Fruit fly (Drosophila melanogaster) whole organism, embryonic: ENCODE measurements around the gene Cad99C.

Experiments
- Abd-B ChIP-seq: fragments of 200-800 bp; sonication (Bioruptor generic); optimal IDR thresholded peaks from 2 replicates; lab custom pipeline; 2018; ENCODE audit warnings: missing biosample characterization, mild to moderate bottlenecking, missing genetic modification characterization, moderate library complexity
- Adf1 ChIP-seq: fragments of 200-800 bp; sonication (Bioruptor generic); IDR thresholded peaks from 2 replicates; pipeline ENCODE4 v1.3.6; 2022; ENCODE audit warnings: missing biosample characterization, missing genetic modification characterization
- Bgb ChIP-seq: fragments of 200-800 bp; sonication (Bioruptor generic); IDR thresholded peaks from 2 replicates; pipeline ENCODE4 v1.3.6; 2022; ENCODE audit warnings: missing biosample characterization, missing genetic modification characterization; ENCODE audit not compliant: partially characterized antibody
- Blimp-1 ChIP-seq: fragments of 200-800 bp; sonication (Bioruptor generic); optimal IDR thresholded peaks from 3 replicates; lab custom pipeline; 2018; ENCODE audit warnings: missing biosample characterization, missing genetic modification characterization, mild to moderate bottlenecking, moderate library complexity, missing genetic modification reagents
- CG10147 ChIP-seq: fragments of 200-800 bp; sonication (Bioruptor generic); optimal IDR thresholded peaks from 2 replicates; lab custom pipeline; 2019; ENCODE audit warnings: missing biosample characterization, mild to moderate bottlenecking, missing genetic modification characterization, moderate library complexity
- CG11560 ChIP-seq: fragments of 200-800 bp; sonication (Bioruptor generic); IDR thresholded peaks from 3 replicates; pipeline ENCODE4 v1.3.6; 2022; ENCODE audit warnings: missing biosample characterization, missing genetic modification characterization
- CG13624 ChIP-seq: fragments of 200-800 bp; sonication (Bioruptor generic); optimal IDR thresholded peaks from 2 replicates; lab custom pipeline; 2016; ENCODE audit warnings: missing biosample characterization, missing genetic modification characterization
- CG13894 ChIP-seq: fragments of 200-800 bp; sonication (Bioruptor generic); optimal IDR thresholded peaks from 3 replicates; lab custom pipeline; 2018; ENCODE audit warnings: missing biosample characterization, mild to moderate bottlenecking, missing genetic modification characterization, moderate library complexity
- CG14860 ChIP-seq: fragments of 200-800 bp; sonication (Bioruptor generic); IDR thresholded peaks from 3 replicates; pipeline ENCODE4 v1.3.6; 2022; ENCODE audit warnings: missing biosample characterization, missing genetic modification characterization; ENCODE audit not compliant: partially characterized antibody
- CG15073 ChIP-seq: fragments of 200-800 bp; sonication (Bioruptor generic); optimal IDR thresholded peaks from 2 replicates; lab custom pipeline; 2016; ENCODE audit warnings: missing biosample characterization, missing genetic modification characterization
- CG1603 ChIP-seq: fragments of 200-800 bp; sonication (Bioruptor generic); optimal IDR thresholded peaks from 2 replicates; lab custom pipeline; 2019; ENCODE audit warnings: missing biosample characterization, mild to moderate bottlenecking, missing genetic modification characterization, moderate library complexity
- CG17186 ChIP-seq: fragments of 200-800 bp; sonication (Bioruptor generic); optimal IDR thresholded peaks from 3 replicates; lab custom pipeline; 2017; ENCODE audit warnings: missing biosample characterization, missing genetic modification reagents, missing genetic modification characterization
- CG17802 ChIP-seq: fragments of 200-800 bp; sonication (Bioruptor generic); optimal IDR thresholded peaks from 2 replicates; lab custom pipeline; 2018; ENCODE audit warnings: missing biosample characterization, mild to moderate bottlenecking, missing genetic modification characterization, moderate library complexity
- CG18619 ChIP-seq: fragments of 200-800 bp; sonication (Bioruptor generic); optimal IDR thresholded peaks from 3 replicates; lab custom pipeline; 2017; ENCODE audit warnings: missing biosample characterization, mild to moderate bottlenecking, missing genetic modification characterization
- CG2120 ChIP-seq: fragments of 200-800 bp; sonication (Bioruptor generic); optimal IDR thresholded peaks from 3 replicates; lab custom pipeline; 2016; ENCODE audit warnings: missing biosample characterization, missing genetic modification characterization
- CG2678 ChIP-seq: fragments of 200-800 bp; sonication (Bioruptor generic); optimal IDR thresholded peaks from 3 replicates; lab custom pipeline; 2019; ENCODE audit warnings: missing biosample characterization, mild to moderate bottlenecking, missing genetic modification characterization, moderate library complexity
- CG31365 ChIP-seq: fragments of 200-800 bp; sonication (Bioruptor generic); optimal IDR thresholded peaks from 2 replicates; lab custom pipeline; 2018; ENCODE audit warnings: missing biosample characterization, mild to moderate bottlenecking, missing genetic modification characterization
- CG5180 ChIP-seq: fragments of 200-800 bp; sonication (Bioruptor generic); optimal IDR thresholded peaks from 3 replicates; lab custom pipeline; 2017; ENCODE audit warnings: missing biosample characterization, missing genetic modification characterization, mild to moderate bottlenecking, moderate library complexity, missing genetic modification reagents
- CG6683 ChIP-seq: fragments of 200-800 bp; sonication (Bioruptor generic); optimal IDR thresholded peaks from 2 replicates; lab custom pipeline; 2017; ENCODE audit warnings: missing biosample characterization, mild to moderate bottlenecking, missing genetic modification characterization, missing genetic modification reagents
- CG6813 ChIP-seq: fragments of 200-800 bp; sonication (Bioruptor generic); optimal IDR thresholded peaks from 2 replicates; lab custom pipeline; 2017; ENCODE audit warnings: missing biosample characterization, missing genetic modification characterization, mild to moderate bottlenecking, moderate library complexity, missing genetic modification reagents
- CG8089 ChIP-seq: fragments of 200-800 bp; sonication (Bioruptor generic); optimal IDR thresholded peaks from 3 replicates; lab custom pipeline; 2016; ENCODE audit warnings: missing biosample characterization, missing genetic modification characterization
- CG8924 ChIP-seq: fragments of 200-800 bp; optimal IDR thresholded peaks from 3 replicates; lab custom pipeline; 2019; ENCODE audit warnings: missing biosample characterization, mild to moderate bottlenecking, missing genetic modification characterization, moderate library complexity
- CG9932 ChIP-seq: fragments of 200-800 bp; sonication (Bioruptor generic); IDR thresholded peaks from 2 replicates; pipeline ENCODE4 v1.3.6; 2022; ENCODE audit warnings: missing biosample characterization, missing genetic modification characterization
- Chrac-16 ChIP-seq: fragments of 200-800 bp; sonication (Bioruptor generic); optimal IDR thresholded peaks from 3 replicates; lab custom pipeline; 2016; ENCODE audit warnings: missing biosample characterization, missing genetic modification characterization
- D ChIP-seq, 2 experiments: fragments of 200-800 bp in 1 of 2; fragments of >200 bp in 1 of 2; sonication (Bioruptor generic) in 1 of 2; optimal IDR thresholded peaks; 2 replicates in 1 of 2; 3 replicates in 1 of 2; lab custom pipeline; 2017; ENCODE audit warnings: mild to moderate bottlenecking in 1 of 2, missing biosample characterization in 1 of 2, missing genetic modification characterization in 1 of 2, missing genetic modification reagents in 1 of 2
- Ets97D ChIP-seq: fragments of 200-800 bp; sonication (Bioruptor generic); optimal IDR thresholded peaks from 3 replicates; lab custom pipeline; 2016; ENCODE audit warnings: missing biosample characterization, missing genetic modification characterization
- Fer3 ChIP-seq: fragments of 200-800 bp; sonication (Bioruptor generic); optimal IDR thresholded peaks from 2 replicates; lab custom pipeline; 2018; ENCODE audit warnings: missing biosample characterization, mild to moderate bottlenecking, missing genetic modification characterization, moderate library complexity
- H15 ChIP-seq: fragments of 200-800 bp; sonication (Bioruptor generic); IDR thresholded peaks from 3 replicates; pipeline ENCODE4 v1.3.6; 2022; ENCODE audit warnings: missing biosample characterization, missing genetic modification characterization
- HmgZ ChIP-seq: fragments of 200-800 bp; sonication (Bioruptor generic); optimal IDR thresholded peaks from 2 replicates; lab custom pipeline; 2018; ENCODE audit warnings: missing biosample characterization, mild to moderate bottlenecking, missing genetic modification characterization
- Lhr ChIP-seq: fragments of 200-800 bp; sonication (Bioruptor generic); optimal IDR thresholded peaks from 3 replicates; lab custom pipeline; 2017; ENCODE audit warnings: mild to moderate bottlenecking, missing biosample characterization, missing genetic modification reagents, missing genetic modification characterization
- Mad ChIP-seq: fragments of 200-800 bp; sonication (Bioruptor generic); optimal IDR thresholded peaks from 2 replicates; lab custom pipeline; 2016; ENCODE audit warnings: missing biosample characterization, missing genetic modification characterization
- NC2α ChIP-seq: fragments of 200-800 bp; sonication (Bioruptor generic); optimal IDR thresholded peaks from 2 replicates; lab custom pipeline; 2016; ENCODE audit warnings: missing biosample characterization, missing genetic modification characterization
- Sry-δ ChIP-seq: fragments of 200-800 bp; sonication (Bioruptor generic); optimal IDR thresholded peaks from 2 replicates; lab custom pipeline; 2016; ENCODE audit warnings: missing biosample characterization, missing genetic modification characterization
- ase ChIP-seq: fragments of 200-800 bp; sonication (Bioruptor generic); IDR thresholded peaks from 3 replicates; pipeline ENCODE4 v1.3.6; 2022; ENCODE audit warnings: missing biosample characterization, missing genetic modification characterization
- bbx ChIP-seq: fragments of 200-800 bp; sonication (Bioruptor generic); IDR thresholded peaks from 2 replicates; pipeline ENCODE4 v1.3.6; 2022; ENCODE audit warnings: missing biosample characterization, missing genetic modification characterization; ENCODE audit not compliant: partially characterized antibody
- corto ChIP-seq: fragments of 200-800 bp; sonication (Bioruptor generic); optimal IDR thresholded peaks from 2 replicates; lab custom pipeline; 2016; ENCODE audit warnings: missing biosample characterization, mild to moderate bottlenecking, missing genetic modification characterization, moderate library complexity
- dmrt11E ChIP-seq: fragments of 200-800 bp; sonication (Bioruptor generic); optimal IDR thresholded peaks from 3 replicates; lab custom pipeline; 2018; ENCODE audit warnings: missing biosample characterization, mild to moderate bottlenecking, missing genetic modification characterization, moderate library complexity
- ems ChIP-seq: fragments of 200-800 bp; sonication (Bioruptor generic); optimal IDR thresholded peaks from 3 replicates; lab custom pipeline; 2016; ENCODE audit warnings: missing biosample characterization, missing genetic modification characterization
- gcm2 ChIP-seq: fragments of 200-800 bp; sonication (Bioruptor generic); optimal IDR thresholded peaks from 2 replicates; lab custom pipeline; 2016; ENCODE audit warnings: missing biosample characterization, missing genetic modification characterization
- gt ChIP-seq: fragments of 200-800 bp; sonication (Bioruptor generic); IDR thresholded peaks from 2 replicates; pipeline ENCODE4 v1.3.6; 2022; ENCODE audit warnings: missing biosample characterization, missing genetic modification characterization
- her ChIP-seq: fragments of 200-800 bp; sonication (Bioruptor generic); optimal IDR thresholded peaks from 2 replicates; lab custom pipeline; 2016; ENCODE audit warnings: missing biosample characterization, missing genetic modification characterization
- lilli ChIP-seq: fragments of 200-800 bp; sonication (Bioruptor generic); optimal IDR thresholded peaks from 3 replicates; lab custom pipeline; 2016; ENCODE audit warnings: missing biosample characterization, missing genetic modification characterization
- luna ChIP-seq: fragments of 200-800 bp; sonication (Bioruptor generic); optimal IDR thresholded peaks from 2 replicates; lab custom pipeline; 2016; ENCODE audit warnings: missing biosample characterization, missing genetic modification characterization
- nau ChIP-seq: fragments of 200-800 bp; sonication (Bioruptor generic); optimal IDR thresholded peaks from 3 replicates; lab custom pipeline; 2017; ENCODE audit warnings: missing biosample characterization, mild to moderate bottlenecking, missing genetic modification characterization, missing genetic modification reagents
- nerfin-1 ChIP-seq: fragments of 200-800 bp; sonication (Bioruptor generic); optimal IDR thresholded peaks from 3 replicates; lab custom pipeline; 2019; ENCODE audit warnings: missing biosample characterization, mild to moderate bottlenecking, missing genetic modification characterization, moderate library complexity
- nom ChIP-seq: fragments of 200-800 bp; sonication (Bioruptor generic); optimal IDR thresholded peaks from 2 replicates; lab custom pipeline; 2017; ENCODE audit warnings: missing biosample characterization, missing genetic modification characterization, mild to moderate bottlenecking, moderate library complexity, missing genetic modification reagents
- row ChIP-seq: fragments of 200-800 bp; sonication (Bioruptor generic); IDR thresholded peaks from 3 replicates; pipeline ENCODE4 v1.3.6; 2022; ENCODE audit warnings: missing biosample characterization, missing genetic modification characterization
- tna ChIP-seq: fragments of 200-800 bp; sonication (Bioruptor generic); IDR thresholded peaks from 2 replicates; pipeline ENCODE4 v1.3.6; 2022; ENCODE audit warnings: missing biosample characterization, missing genetic modification characterization; ENCODE audit not compliant: partially characterized antibody

Gene Cad99C

DNA sequence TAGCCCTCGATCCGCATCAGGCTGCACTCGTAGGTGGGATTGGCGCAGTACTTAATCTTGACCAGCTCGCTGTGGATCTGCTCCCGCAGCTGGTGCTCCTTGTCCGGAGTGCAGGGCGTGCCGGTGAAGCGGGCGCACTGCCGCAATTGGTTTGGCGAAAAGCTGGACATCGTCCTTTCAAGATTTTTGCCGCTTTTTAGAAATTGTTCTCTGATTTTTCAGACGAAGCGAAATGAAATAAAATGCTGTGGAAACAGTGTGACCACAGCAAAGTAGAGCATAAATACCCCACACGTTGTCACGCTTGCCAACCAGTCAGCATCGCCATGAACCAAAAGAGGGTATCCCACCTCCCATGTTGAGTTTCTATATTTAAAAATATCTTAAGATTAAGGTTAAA, 15.8 kb downstream of the Cad99C start, which contains the start of gene dgt1 (continued):
- TF ChIP-seq gcm2 (GFP tag; lab: Kevin White, UChicago): no peak
- no peak for TF ChIP-seq CG13894 (tag; lab: Kevin White, UChicago)

DNA sequence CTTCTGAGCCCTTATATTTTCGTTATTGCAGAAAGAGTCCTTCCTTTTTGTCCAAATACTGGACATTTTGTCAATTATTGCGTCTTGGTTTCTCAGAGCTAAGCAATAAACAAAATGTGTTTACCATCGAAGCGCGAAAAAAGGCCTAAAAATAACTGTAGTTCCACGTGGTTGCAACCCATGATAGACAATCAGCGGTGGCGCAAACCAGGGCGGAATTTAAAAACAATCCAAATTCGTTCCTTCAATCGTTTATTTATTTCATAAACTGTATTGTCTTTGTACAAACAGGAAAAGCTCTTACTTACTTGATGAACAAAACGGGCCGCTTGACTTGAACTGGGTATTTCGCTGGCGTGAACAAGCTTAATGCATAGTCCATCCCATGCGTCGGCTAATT, 17.3 kb downstream of the Cad99C start, which contains the start of gene CG7824:
CG7824 (minus strand) TSS at position 131 of the 400 bp plus-strand sequence.
- TF ChIP-seq CG13894 (tag; lab: Kevin White, UChicago): no peak
- TF ChIP-seq CG10147 (GFP tag; lab: Kevin White, UChicago): no peak
- no peak for TF ChIP-seq CG2678 (tag; lab: Kevin White, UChicago)
- TF ChIP-seq CG18619: no peak
- TF ChIP-seq Abd-B (GFP tag; lab: Kevin White, UChicago): peak; percentile 14
- TF ChIP-seq CG8089 (GFP tag; lab: Kevin White, UChicago): no peak
- TF ChIP-seq CG17802 (tag; lab: Kevin White, UChicago): no peak
- no peak for TF ChIP-seq lilli (GFP tag; lab: Kevin White, UChicago)
- TF ChIP-seq Sry-δ (GFP tag; lab: Kevin White, UChicago): peak; percentile 31
- 0 out of 3 replicates have a peak, but pooled peaks have one; percentile 20 for TF ChIP-seq row
- TF ChIP-seq Lhr (GFP tag; lab: Kevin White, UChicago): peak; percentile 30
- TF ChIP-seq CG17186: peak; percentile 21
- TF ChIP-seq CG9932 (GFP tag; lab: Robert Waterston, UW): no peak
- no peak for TF ChIP-seq CG8924 (tag; lab: Kevin White, UChicago)
- TF ChIP-seq luna (GFP tag; lab: Kevin White, UChicago): no peak
- no peak for TF ChIP-seq Fer3 (tag; lab: Kevin White, UChicago)
- peak; percentile 75 for TF ChIP-seq CG13624 (GFP tag; lab: Kevin White, UChicago)
- no peak for TF ChIP-seq CG14860 (GFP tag; lab: Robert Waterston, UW)
- no peak for TF ChIP-seq CG11560
- no peak for TF ChIP-seq Bgb (GFP tag; lab: Robert Waterston, UW)
- no peak for TF ChIP-seq tna
- no peak for TF ChIP-seq NC2α (GFP tag; lab: Kevin White, UChicago)
- no peak for TF ChIP-seq corto (GFP tag; lab: Kevin White, UChicago)
- no peak for TF ChIP-seq Adf1 (GFP tag; lab: Robert Waterston, UW)
- TF ChIP-seq D (optimal IDR thresholded peaks at IDR 0.05; lab: Kevin White, UChicago): no peak
- TF ChIP-seq D (GFP tag; optimal IDR thresholded peaks at IDR 0.05; lab: Kevin White, UChicago): no peak
- peak; percentile 12 for TF ChIP-seq nerfin-1 (tag; lab: Kevin White, UChicago)
- no peak for TF ChIP-seq H15
- TF ChIP-seq dmrt11E (tag; lab: Kevin White, UChicago): no peak
- no peak for TF ChIP-seq her (GFP tag; lab: Kevin White, UChicago)
- TF ChIP-seq Ets97D (GFP tag; lab: Kevin White, UChicago): peak; percentile 45
- no peak for TF ChIP-seq CG15073
- no peak for TF ChIP-seq bbx (GFP tag; lab: Robert Waterston, UW)
- no peak for TF ChIP-seq CG2120 (GFP tag; lab: Kevin White, UChicago)
- no peak for TF ChIP-seq ase
- TF ChIP-seq CG1603 (tag; lab: Kevin White, UChicago): peak; percentile 72
- no peak for TF ChIP-seq ems (GFP tag; lab: Kevin White, UChicago)
- peak; percentile 45 for TF ChIP-seq HmgZ (tag; lab: Kevin White, UChicago)
- no peak for TF ChIP-seq Mad (GFP tag; lab: Kevin White, UChicago)
- no peak for TF ChIP-seq nau
- TF ChIP-seq Chrac-16 (GFP tag; lab: Kevin White, UChicago): no peak
- no peak for TF ChIP-seq CG6813 (GFP tag; lab: Kevin White, UChicago)
- TF ChIP-seq CG31365 (tag; lab: Kevin White, UChicago): no peak
- TF ChIP-seq gt (GFP tag; lab: Robert Waterston, UW): no peak
- no peak for TF ChIP-seq nom
- TF ChIP-seq Blimp-1 (GFP tag; lab: Kevin White, UChicago): no peak
- TF ChIP-seq CG5180: no peak
- no peak for TF ChIP-seq CG6683
